Worm (Caenorhabditis elegans) whole organism, L3 larva: Measurements from ENCODE around the gene str-63.

Experiments
- fkh-2 ChIP-seq: fragments of 150-350 bp; optimal IDR thresholded peaks from 2 replicates; lab custom pipeline; 2014; ENCODE audit warnings: missing biosample characterization, missing genetic modification reagents, missing genetic modification characterization
- fos-1 ChIP-seq: fragments of 150-350 bp; optimal IDR thresholded peaks from 2 replicates; lab custom pipeline; 2014; ENCODE audit warnings: missing biosample characterization, missing genetic modification characterization
- nhr-76 ChIP-seq: fragments of 150-350 bp; sonication (generic microtip); optimal IDR thresholded peaks from 5 replicates; lab custom pipeline; 2014; ENCODE audit warnings: missing biosample characterization, missing genetic modification characterization
- snpc-4 ChIP-seq: fragments of 150-350 bp; optimal IDR thresholded peaks from 2 replicates; lab custom pipeline; 2014; ENCODE audit warnings: missing biosample characterization, missing genetic modification characterization

DNA sequence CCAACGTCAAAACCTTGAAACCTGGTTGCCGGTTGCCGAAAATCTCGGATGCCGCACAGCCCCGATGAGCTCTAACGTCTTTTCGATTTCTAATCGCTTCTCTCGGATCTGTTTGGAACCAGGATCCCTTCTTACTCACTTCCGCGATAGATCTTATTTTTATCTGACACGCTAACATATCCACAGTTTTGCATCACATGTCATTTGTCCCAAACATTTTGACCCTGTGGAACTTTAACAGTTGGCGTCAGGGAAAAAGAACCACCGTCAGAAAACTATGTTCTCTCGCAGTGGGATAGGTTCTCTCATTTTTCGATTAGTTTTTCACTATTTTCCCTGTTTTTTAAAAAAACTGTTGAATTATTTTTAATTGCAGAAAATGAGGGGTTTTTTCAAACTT is 46.9 kb downstream of the str-63 start, which contains the start of gene T20D4.11:
- TF ChIP-seq fos-1 (tag; lab: Kevin White, UChicago), result no peak
- no peak for TF ChIP-seq nhr-76
- TF ChIP-seq fkh-2 (tag; lab: Kevin White, UChicago), result no peak
- no peak for TF ChIP-seq snpc-4 (tag; lab: Kevin White, UChicago)
